Worm (Caenorhabditis elegans) whole organism, L4/young adult: ENCODE measurements around the gene cdh-5.

Experiments used
- W03F9.2 ChIP-seq: fragments of 150-350 bp; optimal IDR thresholded peaks from 2 replicates; lab custom pipeline; 2014; ENCODE audit warnings: missing biosample characterization, missing genetic modification characterization
- dao-5 ChIP-seq: sonication (generic microtip); optimal IDR thresholded peaks from 2 replicates; lab custom pipeline; 2016; ENCODE audit warnings: missing genotype, missing genetic modification characterization, moderate library complexity, missing compliant biosample characterization
- him-1 ChIP-seq: sonication (generic microtip); optimal IDR thresholded peaks from 2 replicates; lab custom pipeline; 2016; ENCODE audit warnings: missing genotype, missing genetic modification reagents, missing genetic modification characterization, missing compliant biosample characterization

Gene cdh-5

DNA sequence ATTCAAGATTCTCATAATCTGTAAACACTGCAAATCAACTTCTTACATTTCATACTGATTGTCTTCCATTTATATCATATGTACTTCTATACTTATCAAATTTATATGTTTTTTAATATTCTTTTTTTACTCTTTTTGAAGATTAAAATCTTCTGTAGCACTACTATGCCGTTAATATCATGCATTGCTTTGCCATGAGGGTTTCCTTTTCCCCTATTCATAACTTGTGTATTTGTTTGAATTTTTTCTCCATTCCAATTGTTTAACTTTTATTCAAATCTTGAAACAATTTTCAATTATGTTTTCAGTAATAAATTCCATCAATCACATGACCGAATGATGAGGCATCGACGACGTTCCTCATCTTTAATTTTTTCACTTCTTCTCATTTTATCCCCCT lies at the start of gene cdh-5:
TSS of gene cdh-5 (plus strand) at position 301 of the 400 bp plus-strand sequence.
- TF ChIP-seq dao-5 (no peak), him-1 (tag; lab: Kevin White, UChicago) (no peak), W03F9.2 (tag; lab: Kevin White, UChicago) (no peak)

DNA sequence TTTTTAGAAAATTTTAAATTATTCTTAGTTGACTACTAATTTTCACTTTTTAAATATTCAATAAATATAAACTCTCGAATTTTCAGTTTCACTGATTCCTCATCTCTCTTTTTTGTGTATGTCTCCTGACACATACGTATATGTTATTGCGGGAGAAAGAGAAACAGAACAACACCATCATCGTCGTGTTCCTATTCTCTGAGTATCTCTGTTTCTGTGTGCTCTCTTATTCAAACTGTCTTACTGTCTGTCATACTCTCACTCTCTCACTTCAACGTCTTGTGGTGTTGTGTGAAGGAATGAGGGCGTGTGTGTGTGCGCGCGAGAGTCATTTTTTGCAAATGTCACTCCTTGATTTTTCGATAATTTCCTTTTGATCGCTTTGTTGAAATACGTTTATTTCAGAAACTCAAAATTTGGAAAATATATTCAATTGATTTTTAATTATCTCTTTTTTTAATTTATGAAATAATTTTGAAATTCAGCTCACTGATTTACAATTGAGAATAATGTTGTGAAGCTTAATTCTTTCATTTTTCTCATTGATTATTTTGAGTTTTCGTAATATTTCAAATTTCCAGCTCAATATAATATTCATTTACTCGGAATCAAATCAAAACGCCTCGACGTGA lies 48.5 kb upstream of the cdh-5 start, which contains the start of gene lin-49:
TSS of gene lin-49 (plus strand) at position 582 of the 632 bp plus-strand sequence.
- TF ChIP-seq him-1 (tag; lab: Kevin White, UChicago) (no peak), W03F9.2 (tag; lab: Kevin White, UChicago) (peak; percentile 61)

DNA sequence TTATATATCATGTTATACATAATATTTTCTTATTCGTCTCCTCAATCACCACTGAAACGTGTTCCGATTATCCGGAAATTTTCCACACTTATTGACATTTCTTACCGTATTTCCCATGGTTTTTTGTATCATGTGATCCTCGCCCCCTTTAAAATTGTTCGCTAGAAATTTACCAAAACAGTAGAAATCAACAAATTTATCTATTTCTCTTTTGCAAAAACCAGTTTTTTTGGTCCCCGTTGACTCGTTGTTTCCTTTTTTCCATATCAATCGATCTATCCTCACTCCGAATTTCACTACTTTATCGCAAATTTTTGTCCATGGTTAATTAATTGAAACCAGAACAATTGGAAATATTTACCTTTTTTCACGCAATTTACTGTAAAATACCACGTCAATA lies 43.0 kb upstream of the cdh-5 start:
- TF ChIP-seq dao-5: no peak
- no peak for TF ChIP-seq him-1 (tag; lab: Kevin White, UChicago)
- no peak for TF ChIP-seq W03F9.2 (tag; lab: Kevin White, UChicago)

DNA sequence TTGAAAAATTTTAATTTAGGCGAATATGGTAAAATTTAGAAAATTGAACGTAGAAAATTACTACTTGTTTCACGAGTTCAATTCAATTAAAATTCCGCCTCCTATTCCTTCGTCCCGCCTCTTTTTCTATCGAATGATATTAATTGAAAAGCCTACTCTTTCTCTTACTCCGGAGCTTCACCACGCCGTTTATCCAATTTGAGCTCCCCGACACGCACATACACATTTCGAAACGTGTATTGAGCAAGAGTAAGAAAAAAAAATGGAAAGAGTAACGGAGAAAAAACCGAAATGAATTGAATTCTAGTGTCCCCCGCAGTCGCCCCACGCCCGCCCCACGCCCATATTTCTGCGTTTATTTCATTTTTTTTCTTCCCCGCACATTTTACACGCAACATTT lies 42.4 kb upstream of the cdh-5 start:
- TF ChIP-seq dao-5 (no peak), him-1 (tag; lab: Kevin White, UChicago) (no peak), W03F9.2 (tag; lab: Kevin White, UChicago) (no peak)

DNA sequence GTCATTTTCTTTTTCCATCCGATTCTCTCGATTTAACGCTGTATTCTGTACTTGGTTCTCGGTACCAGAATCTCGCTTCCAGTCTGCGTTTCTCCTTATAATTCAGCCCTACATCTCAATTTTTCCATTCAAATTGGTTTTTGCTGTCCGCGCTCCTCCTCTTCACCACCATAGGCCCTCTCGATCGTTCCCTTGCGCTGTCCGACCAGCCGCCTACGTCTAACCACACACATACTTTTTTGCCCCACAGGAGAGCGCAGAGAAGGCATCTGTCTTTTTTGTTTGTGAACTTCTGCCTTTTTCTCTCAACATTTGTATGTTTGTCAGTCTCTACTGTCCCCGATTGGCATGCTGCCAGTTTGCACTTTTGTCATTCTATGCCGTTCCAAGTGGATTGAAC lies 41.4 kb upstream of the cdh-5 start, which contains the start of gene F42A9.11:
TSS of gene F42A9.11 (plus strand) at position 310 of the 400 bp plus-strand sequence.
- TF ChIP-seq W03F9.2 (tag; lab: Kevin White, UChicago) (no peak), him-1 (tag; lab: Kevin White, UChicago) (no peak), dao-5 (no peak)

DNA sequence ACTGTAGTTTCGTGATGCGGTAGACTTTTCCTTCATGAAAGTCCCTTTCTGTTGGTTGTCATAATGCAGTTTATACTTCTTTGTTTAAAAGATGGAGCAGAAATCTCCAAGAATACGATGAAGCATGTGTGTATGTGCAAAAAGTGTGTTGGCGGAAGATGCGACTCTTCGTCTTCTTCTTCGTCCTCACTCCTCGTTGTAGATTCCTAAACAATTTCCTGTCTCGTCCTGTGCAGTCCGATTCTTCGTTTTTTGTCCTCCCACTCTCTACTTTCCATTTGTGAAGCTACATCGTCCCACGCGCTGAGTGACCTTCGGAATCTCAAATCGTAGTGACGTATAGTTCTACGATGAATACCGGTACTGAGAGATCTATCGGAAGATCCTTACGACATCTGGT lies 40.5 kb upstream of the cdh-5 start:
- TF ChIP-seq W03F9.2 (tag; lab: Kevin White, UChicago): no peak
- no peak for TF ChIP-seq him-1 (tag; lab: Kevin White, UChicago)
- no peak for TF ChIP-seq dao-5

DNA sequence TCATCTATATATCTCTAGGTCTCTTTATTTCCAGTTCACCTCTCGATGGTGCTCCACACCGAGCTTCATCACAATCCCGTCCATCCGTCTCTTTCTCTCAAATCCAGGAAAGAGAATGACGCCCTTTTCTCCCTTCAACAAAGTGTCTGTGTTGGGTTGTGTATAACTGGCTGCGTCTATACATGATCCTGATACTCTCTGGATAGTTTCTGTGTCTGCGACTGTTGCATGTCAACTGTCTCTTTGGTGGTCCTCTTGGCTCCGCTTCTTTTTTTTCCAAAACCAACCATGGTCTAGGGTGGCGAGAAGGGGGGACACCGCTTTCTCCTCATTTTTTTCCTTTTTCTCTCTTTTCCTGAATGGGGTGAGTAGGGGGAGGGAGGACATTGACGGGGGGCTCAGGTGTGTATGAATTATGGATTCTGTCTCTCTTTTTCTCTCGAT lies 39.1 kb upstream of the cdh-5 start:
- TF ChIP-seq W03F9.2 (tag; lab: Kevin White, UChicago): no peak
- peak; percentile 67 for TF ChIP-seq him-1 (tag; lab: Kevin White, UChicago)
- TF ChIP-seq dao-5: no peak

DNA sequence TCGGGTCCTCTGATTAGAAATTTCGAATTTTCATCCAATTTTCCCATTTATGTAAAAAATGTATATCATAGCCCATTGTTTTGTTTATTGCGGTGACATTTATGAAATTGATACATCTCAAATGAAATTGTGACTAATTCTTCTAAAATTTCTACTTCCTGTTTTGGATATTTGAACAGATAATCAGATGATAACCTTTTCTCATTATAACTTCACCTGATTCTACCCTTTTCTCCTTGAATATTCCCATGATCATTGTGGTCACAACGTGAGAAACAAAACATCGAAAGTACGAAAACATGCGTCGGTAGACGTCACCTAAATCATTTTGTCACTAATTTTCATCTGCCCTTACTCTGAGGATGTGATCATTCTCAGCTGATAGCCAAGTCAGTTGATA lies 38.5 kb upstream of the cdh-5 start:
- TF ChIP-seq him-1 (tag; lab: Kevin White, UChicago) (no peak), dao-5 (no peak), W03F9.2 (tag; lab: Kevin White, UChicago) (no peak)

DNA sequence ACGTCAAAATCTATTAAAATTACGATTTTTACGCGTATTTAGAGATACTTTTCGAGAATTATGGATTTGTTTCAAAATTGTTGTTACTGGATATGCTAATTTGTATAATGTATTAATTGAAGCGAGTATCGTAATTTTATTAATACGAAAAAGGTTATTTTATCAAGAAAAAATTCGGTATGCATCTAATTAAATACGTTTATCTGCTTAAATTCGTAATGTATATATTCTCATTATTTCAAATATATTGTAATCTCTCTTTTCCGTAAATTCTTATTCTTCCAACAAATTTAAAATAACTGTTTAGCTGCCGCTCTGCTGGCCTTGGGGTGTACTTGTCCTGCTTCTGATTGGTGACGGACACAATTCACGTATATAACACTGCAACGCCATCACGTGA lies 37.7 kb upstream of the cdh-5 start, which contains the start of gene dgk-4:
TSS of gene dgk-4 (plus strand) at position 301 of the 400 bp plus-strand sequence.
- no peak for TF ChIP-seq him-1 (tag; lab: Kevin White, UChicago)
- no peak for TF ChIP-seq W03F9.2 (tag; lab: Kevin White, UChicago)
- no peak for TF ChIP-seq dao-5

DNA sequence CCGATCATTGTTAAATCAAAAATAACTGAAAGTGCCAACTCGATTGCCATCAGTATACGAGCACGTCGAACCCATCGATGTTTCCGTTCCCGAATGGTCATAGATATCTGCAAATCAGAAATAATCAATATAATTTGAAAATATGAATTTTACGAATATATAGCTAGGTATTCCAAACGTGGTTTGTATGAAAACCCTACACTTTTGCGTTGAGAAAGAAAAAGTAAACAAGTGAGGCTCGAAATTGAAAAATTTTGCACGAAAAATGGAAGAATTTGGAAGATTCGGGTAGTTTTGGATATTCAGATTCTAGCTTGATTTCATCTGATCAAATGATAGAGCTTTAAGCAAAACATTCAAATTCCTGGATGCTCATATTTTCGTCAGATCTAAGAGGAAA lies 30.0 kb upstream of the cdh-5 start, which contains the start of gene F42A9.9:
TSS of gene F42A9.9 (minus strand) at position 101 of the 400 bp plus-strand sequence.
- no peak for TF ChIP-seq him-1 (tag; lab: Kevin White, UChicago)
- no peak for TF ChIP-seq W03F9.2 (tag; lab: Kevin White, UChicago)
- TF ChIP-seq dao-5: no peak

DNA sequence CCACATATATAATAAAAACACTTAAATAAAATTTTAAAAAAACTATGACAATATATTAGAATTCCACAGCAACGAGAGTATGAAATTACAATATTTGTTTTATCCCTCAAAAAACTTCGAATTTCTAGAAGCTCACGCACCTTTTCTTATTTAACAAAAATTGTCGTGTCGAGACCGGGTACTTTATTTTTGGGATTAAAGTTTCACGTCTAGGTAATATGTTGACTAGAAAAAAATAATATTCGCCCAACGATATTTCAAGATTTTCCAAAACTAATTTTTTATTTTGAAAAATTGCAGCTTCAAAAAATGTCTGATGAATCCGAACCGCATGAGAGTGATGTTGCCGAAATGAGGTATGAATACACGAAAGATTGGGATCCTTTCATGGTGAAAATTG lies 24.3 kb upstream of the cdh-5 start, which contains the start of gene C49C8.3:
TSS of gene C49C8.3 (plus strand) at position 301 of the 400 bp plus-strand sequence.
- no peak for TF ChIP-seq W03F9.2 (tag; lab: Kevin White, UChicago)
- no peak for TF ChIP-seq him-1 (tag; lab: Kevin White, UChicago)
- TF ChIP-seq dao-5: no peak

DNA sequence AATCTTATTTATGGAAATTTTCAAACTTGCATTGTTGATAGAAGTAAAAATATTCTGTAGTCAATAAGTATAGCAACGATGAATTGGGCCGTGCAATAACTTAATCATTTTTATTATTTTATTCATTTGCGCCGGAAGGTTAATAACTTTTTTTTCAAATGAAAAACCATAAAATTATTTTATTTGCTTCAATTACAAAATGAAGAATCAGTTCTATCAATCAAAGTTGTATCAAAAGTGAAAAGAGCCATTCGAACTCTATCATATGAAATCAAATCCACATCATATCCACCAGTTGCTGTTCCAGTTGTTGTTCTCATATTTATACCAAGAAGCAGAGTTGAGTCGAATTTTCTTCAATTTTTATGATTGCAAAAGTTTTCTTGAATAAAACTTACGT lies 20.2 kb upstream of the cdh-5 start, which contains the start of gene cyp-33E1:
TSS of gene cyp-33E1 (minus strand) at position 101 of the 400 bp plus-strand sequence.
- TF ChIP-seq W03F9.2 (tag; lab: Kevin White, UChicago) (no peak), dao-5 (no peak), him-1 (tag; lab: Kevin White, UChicago) (no peak)

DNA sequence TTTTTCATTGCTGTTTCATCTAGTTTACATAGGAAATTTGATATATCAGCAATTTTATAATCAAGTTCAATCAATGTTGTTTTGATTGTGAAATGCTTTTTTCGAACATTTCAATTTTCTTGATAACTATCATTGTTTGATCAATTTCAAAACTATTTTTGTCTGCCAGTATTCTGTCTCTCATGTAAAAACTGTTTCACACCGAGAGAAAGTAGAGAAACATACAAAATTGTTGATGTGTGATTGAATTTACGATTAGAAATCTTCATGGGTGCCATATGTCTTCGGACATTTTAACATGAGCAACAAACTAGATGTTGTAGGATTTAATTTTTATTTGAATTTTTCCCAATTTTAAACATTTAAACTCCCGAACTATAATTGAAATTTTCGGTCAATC lies 18.0 kb upstream of the cdh-5 start, which contains the start of gene C49C8.2:
TSS of gene C49C8.2 (plus strand) at position 393 of the 400 bp plus-strand sequence.
- TF ChIP-seq W03F9.2 (tag; lab: Kevin White, UChicago): no peak
- TF ChIP-seq him-1 (tag; lab: Kevin White, UChicago): no peak
- no peak for TF ChIP-seq dao-5

DNA sequence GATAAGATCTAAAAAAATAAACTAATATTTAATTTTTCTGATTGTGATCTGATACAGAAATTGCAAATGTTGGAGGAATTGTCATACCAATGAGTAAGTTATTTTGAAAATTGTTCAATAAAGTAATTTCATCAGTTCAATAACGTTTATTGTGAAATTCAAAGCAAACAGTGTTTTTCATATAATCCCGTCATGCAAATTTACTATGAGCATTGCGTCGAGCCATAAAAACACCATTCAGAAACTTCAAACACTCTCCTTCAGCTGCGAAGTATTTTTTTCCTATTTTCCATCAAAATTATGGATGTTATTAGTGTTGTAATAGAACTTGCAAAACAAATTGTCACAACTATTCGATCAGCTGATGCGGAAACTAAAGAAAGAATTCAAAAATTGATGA lies 16.9 kb upstream of the cdh-5 start, which contains the start of gene C49C8.8:
TSS of gene C49C8.8 (plus strand) at position 301 of the 400 bp plus-strand sequence.
- TF ChIP-seq dao-5 (no peak), him-1 (tag; lab: Kevin White, UChicago) (no peak), W03F9.2 (tag; lab: Kevin White, UChicago) (no peak)
